Worm (Caenorhabditis elegans) whole organism, young adult: Measurements from ENCODE around the gene cmtr-2.

ENCODE experiments used
- B0035.1 ChIP-seq: sonication (generic microtip); optimal IDR thresholded peaks from 2 replicates; lab custom pipeline; 2016; ENCODE audit warnings: missing genetic modification characterization, mild to moderate bottlenecking, missing compliant biosample characterization, missing genotype, missing genetic modification reagents
- B0261.1 ChIP-seq: sonication (generic microtip); optimal IDR thresholded peaks from 2 replicates; lab custom pipeline; 2016; ENCODE audit warnings: mild to moderate bottlenecking, missing genetic modification characterization, moderate library complexity, missing compliant biosample characterization
- C06A6.2 ChIP-seq: fragments of 200-800 bp; sonication (Bioruptor generic); conservative IDR thresholded peaks from 2 replicates; pipeline ENCODE4 v1.3.6; 2022; ENCODE audit warnings: missing genetic modification characterization, missing compliant biosample characterization
- C17E4.6 ChIP-seq: fragments of 200-800 bp; sonication (Bioruptor generic); IDR thresholded peaks from 2 replicates; pipeline ENCODE4 v1.3.6; 2022; ENCODE audit warnings: missing genetic modification reagents, missing genetic modification characterization, missing compliant biosample characterization
- F33H1.4 ChIP-seq: fragments of 200-800 bp; sonication (Bioruptor generic); IDR thresholded peaks from 2 replicates; pipeline ENCODE4 v1.3.6; 2022; ENCODE audit warnings: missing genetic modification reagents, missing genetic modification characterization, missing compliant biosample characterization
- F39B2.1 ChIP-seq: fragments of 200-800 bp; sonication (Bioruptor generic); IDR thresholded peaks from 2 replicates; pipeline ENCODE4 v1.3.6; 2022; ENCODE audit warnings: missing genetic modification reagents, missing genetic modification characterization, missing compliant biosample characterization
- F57A8.1 ChIP-seq: fragments of 200-800 bp; sonication (Bioruptor generic); optimal IDR thresholded peaks from 2 replicates; lab custom pipeline; 2018; ENCODE audit warnings: mild to moderate bottlenecking, missing genetic modification characterization, moderate library complexity, missing compliant biosample characterization
- T26A5.8 ChIP-seq: sonication (generic microtip); optimal IDR thresholded peaks from 2 replicates; lab custom pipeline; 2016; ENCODE audit warnings: missing genetic modification characterization, missing compliant biosample characterization
- Y56A3A.18 ChIP-seq: fragments of 200-800 bp; sonication (Bioruptor generic); IDR thresholded peaks from 2 replicates; pipeline ENCODE4 v1.3.6; 2022; ENCODE audit warnings: missing genetic modification reagents, missing genetic modification characterization, missing compliant biosample characterization
- Y95B8A.8 ChIP-seq: fragments of 200-800 bp; sonication (Bioruptor generic); IDR thresholded peaks from 2 replicates; pipeline ENCODE4 v1.3.6; 2022; ENCODE audit warnings: missing genetic modification reagents, missing genetic modification characterization, missing compliant biosample characterization
- ZK185.1 ChIP-seq: sonication (generic microtip); optimal IDR thresholded peaks from 2 replicates; lab custom pipeline; 2016; ENCODE audit warnings: mild to moderate bottlenecking, missing genetic modification characterization, missing compliant biosample characterization; ENCODE audit not compliant: poor library complexity, severe bottlenecking
- akir-1 ChIP-seq: fragments of 200-800 bp; sonication (Bioruptor generic); optimal IDR thresholded peaks from 2 replicates; lab custom pipeline; 2018; ENCODE audit warnings: mild to moderate bottlenecking, missing genetic modification characterization, moderate library complexity, missing compliant biosample characterization
- atf-7 ChIP-seq: sonication (generic microtip); optimal IDR thresholded peaks from 2 replicates; lab custom pipeline; 2017; ENCODE audit warnings: mild to moderate bottlenecking, missing genetic modification characterization, missing compliant biosample characterization
- athp-1 ChIP-seq: sonication (generic microtip); optimal IDR thresholded peaks from 2 replicates; lab custom pipeline; 2017; ENCODE audit warnings: mild to moderate bottlenecking, missing genetic modification characterization, missing compliant biosample characterization
- attf-3 ChIP-seq: fragments of 200-800 bp; sonication (Bioruptor generic); conservative IDR thresholded peaks from 2 replicates; pipeline ENCODE4 v1.3.6; 2022; ENCODE audit warnings: missing genetic modification reagents, missing genetic modification characterization, missing compliant biosample characterization
- bed-1 ChIP-seq: fragments of 200-800 bp; sonication (Bioruptor generic); IDR thresholded peaks from 2 replicates; pipeline ENCODE4 v1.3.6; 2022; ENCODE audit warnings: missing genetic modification reagents, missing genetic modification characterization, missing compliant biosample characterization
- cebp-1 ChIP-seq, 2 experiments: fragments of 200-800 bp in 1 of 2; sonication (Bioruptor generic) in 1 of 2; sonication (generic microtip) in 1 of 2; IDR thresholded peaks in 1 of 2; optimal IDR thresholded peaks in 1 of 2; 2 replicates each; pipeline versions ENCODE4 v1.3.6 to Lab custom; 2017 to 2022; ENCODE audit warnings: missing compliant biosample characterization in 2 of 2, missing genetic modification characterization in 2 of 2, mild to moderate bottlenecking in 1 of 2, missing genetic modification reagents in 1 of 2, moderate library complexity in 1 of 2
- ceh-58 ChIP-seq: fragments of 200-800 bp; sonication (Bioruptor generic); IDR thresholded peaks from 2 replicates; pipeline ENCODE4 v1.3.6; 2022; ENCODE audit warnings: missing genetic modification characterization, missing compliant biosample characterization
- die-1 ChIP-seq: sonication (generic microtip); optimal IDR thresholded peaks from 2 replicates; lab custom pipeline; 2016; ENCODE audit warnings: missing genotype, mild to moderate bottlenecking, missing genetic modification characterization, missing compliant biosample characterization
- dpff-1 ChIP-seq: sonication (generic microtip); optimal IDR thresholded peaks from 2 replicates; lab custom pipeline; 2017; ENCODE audit warnings: mild to moderate bottlenecking, missing genetic modification characterization, missing compliant biosample characterization
- efl-1 ChIP-seq: fragments of 150-350 bp; optimal IDR thresholded peaks from 2 replicates; lab custom pipeline; 2014; ENCODE audit warnings: missing biosample characterization, missing genetic modification reagents, missing genetic modification characterization
- egl-44 ChIP-seq: fragments of 200-800 bp; sonication (Bioruptor generic); IDR thresholded peaks from 2 replicates; pipeline ENCODE4 v1.3.6; 2022; ENCODE audit warnings: missing genetic modification reagents, missing genetic modification characterization, missing compliant biosample characterization
- him-1 ChIP-seq: sonication (generic microtip); optimal IDR thresholded peaks from 2 replicates; lab custom pipeline; 2016; ENCODE audit warnings: missing genotype, missing genetic modification reagents, missing genetic modification characterization, missing compliant biosample characterization
- hrde-1 ChIP-seq: sonication (generic microtip); optimal IDR thresholded peaks from 2 replicates; lab custom pipeline; 2016; ENCODE audit warnings: missing genetic modification characterization, mild to moderate bottlenecking, missing compliant biosample characterization, moderate library complexity, missing genotype, missing genetic modification reagents, borderline replicate concordance
- lag-1 ChIP-seq: fragments of 200-800 bp; sonication (Bioruptor generic); IDR thresholded peaks from 2 replicates; pipeline ENCODE4 v1.3.6; 2022; ENCODE audit warnings: missing genetic modification reagents, missing genetic modification characterization, missing compliant biosample characterization
- lin-54 ChIP-seq: fragments of 200-800 bp; sonication (Bioruptor generic); optimal IDR thresholded peaks from 2 replicates; lab custom pipeline; 2018; ENCODE audit warnings: mild to moderate bottlenecking, missing genetic modification characterization, missing compliant biosample characterization
- lir-1 ChIP-seq: fragments of 200-800 bp; sonication (Bioruptor generic); conservative IDR thresholded peaks from 2 replicates; pipeline ENCODE4 v1.3.6; 2022; ENCODE audit warnings: missing genetic modification reagents, missing genetic modification characterization, missing compliant biosample characterization
- lsl-1 ChIP-seq: fragments of 200-800 bp; sonication (Bioruptor generic); optimal IDR thresholded peaks from 2 replicates; lab custom pipeline; 2018; ENCODE audit warnings: mild to moderate bottlenecking, missing genetic modification characterization, moderate library complexity, missing compliant biosample characterization
- madf-3 ChIP-seq: fragments of 200-800 bp; sonication (Bioruptor generic); IDR thresholded peaks from 2 replicates; pipeline ENCODE4 v1.3.6; 2022; ENCODE audit warnings: missing genetic modification reagents, missing genetic modification characterization, missing compliant biosample characterization
- mel-28 ChIP-seq: sonication (generic microtip); optimal IDR thresholded peaks from 2 replicates; lab custom pipeline; 2016; ENCODE audit warnings: borderline replicate concordance, mild to moderate bottlenecking, missing genetic modification characterization, missing compliant biosample characterization
- mes-4 ChIP-seq: sonication (generic microtip); optimal IDR thresholded peaks from 2 replicates; lab custom pipeline; 2016; ENCODE audit warnings: missing genotype, missing genetic modification characterization, missing compliant biosample characterization
- nfya-1 ChIP-seq: sonication (generic microtip); optimal IDR thresholded peaks from 2 replicates; lab custom pipeline; 2017; ENCODE audit warnings: antibody characterized with exemption, missing compliant biosample characterization, missing genetic modification characterization, borderline replicate concordance; ENCODE audit not compliant: insufficient read depth
- nhr-179 ChIP-seq: sonication (generic microtip); optimal IDR thresholded peaks from 2 replicates; lab custom pipeline; 2016; ENCODE audit warnings: mild to moderate bottlenecking, missing genetic modification characterization, missing compliant biosample characterization
- pbrm-1 ChIP-seq: fragments of 200-800 bp; sonication (Bioruptor generic); IDR thresholded peaks from 2 replicates; pipeline ENCODE4 v1.3.6; 2022; ENCODE audit warnings: missing genetic modification reagents, missing genetic modification characterization, missing compliant biosample characterization
- pha-4 ChIP-seq: fragments of 150-350 bp; sonication (generic microtip); optimal IDR thresholded peaks from 2 replicates; lab custom pipeline; 2014; ENCODE audit warnings: missing biosample characterization, missing genetic modification reagents, missing genetic modification characterization
- repo-1 ChIP-seq: sonication (generic microtip); optimal IDR thresholded peaks from 2 replicates; lab custom pipeline; 2017; ENCODE audit warnings: mild to moderate bottlenecking, missing genetic modification characterization, missing compliant biosample characterization
- rpc-1 ChIP-seq, 2 experiments: fragments of 150-350 bp in 1 of 2; sonication (generic microtip) in 1 of 2; optimal IDR thresholded peaks; 2 replicates each; lab custom pipeline; 2014 to 2018; ENCODE audit warnings: missing biosample characterization in 1 of 2, missing genetic modification characterization in 1 of 2, missing genetic modification reagents in 1 of 2, missing genotype in 1 of 2
- sea-2 ChIP-seq: fragments of 200-800 bp; sonication (Bioruptor generic); IDR thresholded peaks from 2 replicates; pipeline ENCODE4 v1.3.6; 2022; ENCODE audit warnings: missing genetic modification characterization, missing compliant biosample characterization
- sptf-2 ChIP-seq: fragments of 200-800 bp; sonication (Bioruptor generic); optimal IDR thresholded peaks from 2 replicates; lab custom pipeline; 2018; ENCODE audit warnings: mild to moderate bottlenecking, missing genetic modification characterization, missing compliant biosample characterization
- tlf-1 ChIP-seq: fragments of 200-800 bp; sonication (Bioruptor generic); optimal IDR thresholded peaks from 2 replicates; lab custom pipeline; 2018; ENCODE audit warnings: mild to moderate bottlenecking, missing genetic modification characterization, missing compliant biosample characterization

cmtr-2 gene

ce11 chrIII:6606022-6606467 lies 9.2 kb upstream of the cmtr-2 start (continued):
- TF ChIP-seq lin-54: peak; percentile 77
- no peak for TF ChIP-seq mel-28 (tag; lab: Kevin White, UChicago)
- no peak for TF ChIP-seq egl-44
- TF ChIP-seq pha-4 (tag; lab: Kevin White, UChicago): no peak
- TF ChIP-seq C17E4.6 (GFP tag; lab: Robert Waterston, UW): peak; percentile 61; the same call in 1 of the 2 replicates
- TF ChIP-seq repo-1: peak; percentile 91
- TF ChIP-seq C06A6.2 (GFP tag; lab: Robert Waterston, UW): peak; percentile 61
- TF ChIP-seq pbrm-1 (GFP tag; lab: Robert Waterston, UW): peak; percentile 74
- TF ChIP-seq madf-3: peak; percentile 86
- TF ChIP-seq athp-1 (tag; lab: Kevin White, UChicago): peak; percentile 88
- peak; percentile 27 for TF ChIP-seq T26A5.8 (tag; lab: Kevin White, UChicago)
- no peak for TF ChIP-seq akir-1
- TF ChIP-seq bed-1 (GFP tag; lab: Robert Waterston, UW): no peak
- peak; percentile 44 for TF ChIP-seq atf-7 (tag; lab: Kevin White, UChicago)
- TF ChIP-seq die-1 (tag; lab: Kevin White, UChicago): peak; percentile 54
- peak; percentile 62 for TF ChIP-seq hrde-1 (tag; lab: Kevin White, UChicago)
- TF ChIP-seq ceh-58 (GFP tag; lab: Robert Waterston, UW): no peak
- no peak for TF ChIP-seq him-1
- no peak for TF ChIP-seq attf-3 (GFP tag; lab: Robert Waterston, UW)
- no peak for TF ChIP-seq nfya-1
- TF ChIP-seq rpc-1 (optimal IDR thresholded peaks at IDR 0.05; lab: Kevin White, UChicago): no peak
- no peak for TF ChIP-seq rpc-1 (tag; optimal IDR thresholded peaks at IDR 0.05; lab: Kevin White, UChicago)
- peak; percentile 8 for TF ChIP-seq B0261.1 (tag; lab: Kevin White, UChicago)
- peak; percentile 88 for TF ChIP-seq Y56A3A.18 (GFP tag; lab: Robert Waterston, UW)
- TF ChIP-seq B0035.1 (tag; lab: Kevin White, UChicago): peak; percentile 82
- TF ChIP-seq lsl-1 (GFP tag; lab: Kevin White, UChicago): peak; percentile 27
- TF ChIP-seq cebp-1 (GFP tag; IDR thresholded peaks at IDR 0.05; lab: Robert Waterston, UW): peak; percentile 96
- TF ChIP-seq cebp-1 (tag; optimal IDR thresholded peaks at IDR 0.05; lab: Kevin White, UChicago): peak; percentile 99
- peak; percentile 74 for TF ChIP-seq dpff-1
- TF ChIP-seq lag-1 (GFP tag; lab: Robert Waterston, UW): no peak
- TF ChIP-seq tlf-1 (GFP tag; lab: Kevin White, UChicago): peak; percentile 85
- no peak for TF ChIP-seq mes-4 (tag; lab: Kevin White, UChicago)
- TF ChIP-seq, all 124 proteins: peak for 74

- TF ChIP-seq F39B2.1 (GFP tag; lab: Robert Waterston, UW) (no peak), akir-1 (no peak), F33H1.4 (GFP tag; lab: Robert Waterston, UW) (no peak), sea-2 (GFP tag; lab: Robert Waterston, UW) (no peak), lin-54 (no peak), ZK185.1 (tag; lab: Kevin White, UChicago) (no peak), sptf-2 (no peak), F57A8.1 (GFP tag; lab: Kevin White, UChicago) (no peak), nhr-179 (tag; lab: Kevin White, UChicago) (no peak), efl-1 (GFP tag; lab: Kevin White, UChicago) (no peak), Y95B8A.8 (GFP tag; lab: Robert Waterston, UW) (no peak), lir-1 (GFP tag; lab: Robert Waterston, UW) (no peak)
These were observed 8.6 kb upstream of the cmtr-2 start for ce11 chrIII:6606641-6607040.
